Fruit fly (Drosophila melanogaster) S2 (cell line): ENCODE data around the gene Cyp4d2.
A peak's percentile ranks its signal among the peaks of the same experiment; 100 is the strongest.

Source experiments
- CG8478 ChIP-seq: fragments of >200 bp; optimal IDR thresholded peaks from 2 replicates; lab custom pipeline; 2018
- CTCF ChIP-seq, 2 experiments: fragments of >200 bp; optimal IDR thresholded peaks; 2 replicates each; lab custom pipeline; 2018

The Cyp4d2 gene

dm6 chrX:2142935-2143312 lies 32.9 kb upstream of the Cyp4d2 start:
- TF ChIP-seq CG8478 (lab: Kevin White, UChicago) = no peak
- no peak for TF ChIP-seq CTCF (optimal IDR thresholded peaks at IDR 0.05; lab: Kevin White, UChicago)

DNA sequence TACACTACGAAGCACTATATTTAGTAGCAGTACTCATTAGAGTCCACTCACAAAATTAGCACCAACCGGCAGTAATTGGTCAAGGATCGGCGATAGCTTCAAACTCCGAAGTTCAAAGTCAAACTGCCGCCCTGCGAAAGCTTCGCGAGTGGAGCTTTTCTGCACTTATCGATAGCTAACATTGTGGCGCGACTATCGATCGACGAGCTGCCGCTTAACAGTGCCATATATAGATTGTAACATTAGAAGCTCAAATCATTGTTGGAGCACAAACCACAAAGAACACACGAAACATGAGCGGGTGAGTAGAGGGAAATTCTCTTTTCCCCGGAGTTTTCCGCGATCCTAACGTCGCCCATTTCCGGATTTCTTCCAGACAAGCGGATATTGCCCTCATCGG lies 30.7 kb upstream of the Cyp4d2 start, which contains the start of gene Pgd:
Gene Pgd, plus strand, starts transcription at position 23 of the 400 bp plus-strand sequence.
- no peak for TF ChIP-seq CTCF (optimal IDR thresholded peaks at IDR 0.05; lab: Kevin White, UChicago)

- no peak for TF ChIP-seq CG8478 (lab: Kevin White, UChicago)
- no peak for TF ChIP-seq CTCF (optimal IDR thresholded peaks at IDR 0.05; lab: Kevin White, UChicago)
Observed at dm6 chrX:2145690-2146470, 29.9 kb upstream of the Cyp4d2 start.

dm6 chrX:2146574-2146973 lies 29.2 kb upstream of the Cyp4d2 start:
- no peak for TF ChIP-seq CG8478 (lab: Kevin White, UChicago)
- no peak for TF ChIP-seq CTCF (optimal IDR thresholded peaks at IDR 0.05; lab: Kevin White, UChicago)

DNA sequence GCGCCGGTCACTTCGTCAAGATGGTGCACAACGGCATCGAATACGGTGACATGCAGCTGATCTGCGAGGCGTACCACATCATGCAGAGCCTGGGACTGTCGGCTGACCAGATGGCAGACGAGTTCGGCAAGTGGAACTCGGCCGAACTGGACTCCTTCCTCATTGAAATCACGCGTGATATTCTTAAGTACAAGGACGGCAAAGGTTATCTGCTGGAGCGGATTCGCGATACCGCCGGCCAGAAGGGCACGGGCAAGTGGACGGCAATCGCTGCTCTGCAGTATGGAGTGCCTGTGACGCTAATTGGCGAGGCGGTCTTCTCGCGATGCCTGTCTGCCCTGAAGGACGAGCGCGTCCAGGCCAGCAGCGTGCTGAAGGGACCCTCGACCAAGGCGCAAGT lies 28.3 kb upstream of the Cyp4d2 start:
- no peak for TF ChIP-seq CTCF (optimal IDR thresholded peaks at IDR 0.05; lab: Kevin White, UChicago)
- TF ChIP-seq CG8478 (lab: Kevin White, UChicago) = no peak

DNA sequence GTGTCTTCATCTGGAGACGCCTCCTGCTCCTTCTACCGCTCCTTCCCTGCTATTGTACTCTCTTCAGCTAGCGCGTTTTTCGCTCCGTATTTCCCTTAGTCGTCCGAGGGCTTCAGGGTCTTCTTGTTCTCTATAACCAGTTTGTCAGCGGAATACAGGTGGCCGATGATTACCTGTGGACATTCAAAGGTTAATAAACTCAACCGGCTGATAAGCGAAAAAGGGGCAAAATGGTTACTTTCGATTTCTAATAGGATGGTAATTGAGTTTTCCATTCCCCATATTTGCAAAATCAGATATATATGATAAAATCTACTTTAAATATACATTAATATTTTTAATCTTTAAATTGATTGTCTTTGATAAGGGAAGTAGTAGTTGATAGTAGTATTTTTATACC lies 27.1 kb upstream of the Cyp4d2 start:
- TF ChIP-seq CG8478 (lab: Kevin White, UChicago) (no peak), CTCF (optimal IDR thresholded peaks at IDR 0.05; lab: Kevin White, UChicago) (no peak)

DNA sequence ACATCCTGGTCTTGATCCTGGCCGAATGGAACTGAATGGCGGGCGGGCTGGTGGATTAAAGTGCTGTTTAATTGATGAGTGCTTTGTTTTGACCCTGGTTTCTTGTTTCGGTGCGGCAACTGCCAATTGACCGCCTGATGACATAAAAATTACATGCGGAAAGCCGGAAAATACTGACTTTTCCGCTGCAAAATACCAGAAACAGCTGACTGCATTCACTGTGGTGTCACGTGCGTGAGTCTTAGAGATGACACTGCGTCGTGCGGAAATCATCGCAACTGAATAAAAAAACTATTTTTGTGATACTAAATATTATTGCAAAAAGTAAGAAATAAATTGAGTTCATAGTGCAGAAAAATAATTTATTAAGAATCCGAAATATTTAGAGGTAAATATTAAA lies 26.3 kb upstream of the Cyp4d2 start, which contains the start of gene bcn92:
Gene bcn92, minus strand, starts transcription at position 170 of the 400 bp plus-strand sequence.
- no peak for TF ChIP-seq CG8478 (lab: Kevin White, UChicago)
- peak in 1 of 2 experiments; percentile 15 for TF ChIP-seq CTCF (optimal IDR thresholded peaks at IDR 0.05; lab: Kevin White, UChicago)

- peak; percentile 11 to 42 for TF ChIP-seq CTCF (optimal IDR thresholded peaks at IDR 0.05; lab: Kevin White, UChicago)
- TF ChIP-seq CG8478 (lab: Kevin White, UChicago) = no peak
Observed at dm6 chrX:2155868-2156267, 19.9 kb upstream of the Cyp4d2 start.

dm6 chrX:2157929-2158610 lies 17.7 kb upstream of the Cyp4d2 start:
- TF ChIP-seq CTCF (optimal IDR thresholded peaks at IDR 0.05; lab: Kevin White, UChicago) = no peak
- peak; percentile 49 for TF ChIP-seq CG8478 (lab: Kevin White, UChicago)

dm6 chrX:2158668-2159163 lies 17.1 kb upstream of the Cyp4d2 start, which contains the start of gene wapl:
TSS of gene wapl (minus strand) at chrX:2158983.
- TF ChIP-seq CG8478 (lab: Kevin White, UChicago) = no peak
- TF ChIP-seq CTCF (optimal IDR thresholded peaks at IDR 0.05; lab: Kevin White, UChicago) = peak; percentile 2 to 35

- TF ChIP-seq CTCF (optimal IDR thresholded peaks at IDR 0.05; lab: Kevin White, UChicago) (no peak), CG8478 (lab: Kevin White, UChicago) (no peak)
Observed at dm6 chrX:2161020-2161419, 14.8 kb upstream of the Cyp4d2 start.

DNA sequence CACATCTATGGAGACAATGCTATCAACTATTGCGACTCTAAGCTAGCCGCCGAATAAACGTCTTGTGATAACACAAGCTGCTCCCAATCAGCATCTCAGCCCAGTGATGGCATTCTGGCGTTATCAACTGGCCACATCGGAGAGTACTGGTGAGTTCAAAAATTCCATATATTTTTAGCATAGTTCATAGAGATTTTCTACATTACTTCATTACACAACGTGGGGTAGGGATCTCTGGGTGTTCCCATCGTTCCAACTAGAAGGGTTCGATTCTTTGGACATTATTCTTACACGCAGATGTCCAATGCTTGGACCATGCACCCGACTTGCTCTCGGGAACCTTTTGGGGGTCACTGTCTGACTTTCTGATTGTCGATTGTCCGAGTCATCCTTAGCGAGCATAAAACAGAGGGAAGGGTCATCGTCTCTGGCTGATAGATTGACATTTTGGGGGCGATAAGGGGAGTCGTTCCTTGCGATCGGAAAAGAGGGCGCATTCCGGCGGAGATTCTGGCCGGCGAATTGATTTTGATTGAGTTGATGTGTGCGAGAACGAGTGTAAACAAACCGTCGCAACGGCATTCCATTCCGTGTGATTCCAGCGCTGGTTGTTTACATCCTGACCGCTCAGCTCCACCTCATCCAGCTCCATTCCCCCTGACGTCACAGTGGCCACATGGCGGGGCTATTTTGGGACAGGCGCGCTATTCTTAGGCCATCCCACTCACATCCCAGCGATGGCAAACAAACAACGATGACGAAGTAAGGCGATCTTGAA lies 13.5 kb upstream of the Cyp4d2 start, which contains the start of the genes Cyp4d1 and CG3630:
Gene Cyp4d1, minus strand, starts transcription at position 51 of the 778 bp plus-strand sequence.
Gene CG3630, plus strand, starts transcription at position 67 of the 778 bp plus-strand sequence.
- TF ChIP-seq CG8478 (lab: Kevin White, UChicago) (no peak), CTCF (optimal IDR thresholded peaks at IDR 0.05; lab: Kevin White, UChicago) (no peak)

DNA sequence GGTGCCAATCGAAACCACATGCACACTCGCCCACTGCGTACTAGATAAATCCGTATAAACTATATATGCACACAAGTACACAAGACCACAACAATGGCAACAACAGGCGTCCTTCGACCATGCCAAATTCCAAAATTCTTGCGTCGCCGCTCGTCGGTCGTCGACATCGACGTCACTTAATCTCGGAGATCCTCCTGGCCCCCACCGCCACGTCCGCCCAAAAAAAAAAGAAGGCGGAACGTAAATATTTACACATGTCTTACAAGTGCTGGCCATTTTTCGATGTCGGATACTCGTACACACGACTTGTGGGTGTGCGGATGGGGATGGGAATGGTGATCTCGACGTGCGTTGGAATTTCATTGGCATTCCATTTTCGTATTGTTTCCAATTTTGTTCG lies 12.4 kb upstream of the Cyp4d2 start:
- TF ChIP-seq CG8478 (lab: Kevin White, UChicago) (no peak), CTCF (optimal IDR thresholded peaks at IDR 0.05; lab: Kevin White, UChicago) (no peak)

dm6 chrX:2165394-2165793 lies 10.4 kb upstream of the Cyp4d2 start:
- TF ChIP-seq CG8478 (lab: Kevin White, UChicago) = no peak
